Fruit fly (Drosophila melanogaster) Kc167 (cell line): ENCODE results near the gene CG11999.
A peak's percentile ranks its signal among the peaks of the same experiment; 100 is the strongest.

Experiments
- Sin3A ChIP-seq: fragments of >200 bp; optimal IDR thresholded peaks from 2 replicates; lab custom pipeline; 2018; ENCODE audit warnings: missing external identifiers
- h ChIP-seq: fragments of >200 bp; optimal IDR thresholded peaks from 3 replicates; lab custom pipeline; 2018; ENCODE audit warnings: missing external identifiers
- psq ChIP-seq: fragments of >200 bp; optimal IDR thresholded peaks from 2 replicates; lab custom pipeline; 2017; ENCODE audit warnings: missing external identifiers

- TF ChIP-seq psq (lab: Kevin White, UChicago) (peak; percentile 1), h (no peak), Sin3A (lab: Kevin White, UChicago) (no peak)
Observed at dm6 chr3R:5371563-5371962, 17.0 kb upstream of the CG11999 start, which contains the start of gene Polr2F.
